Worm (Caenorhabditis elegans): ENCODE data around the gene sre-9.

The sre-9 gene

ce11 chrV:3903424-3903823, 8.7 kb downstream of the sre-9 start:
- TF ChIP-seq elt-2 (tag; optimal IDR thresholded peaks at IDR 0.05) (no peak), lin-39 (tag; optimal IDR thresholded peaks at IDR 0.05) (no peak), R02D3.7 (tag; optimal IDR thresholded peaks at IDR 0.05) (no peak), nfya-1 (tag; optimal IDR thresholded peaks at IDR 0.05; ENCODE audit: insufficient read depth) (no peak), fkh-10 (GFP tag; optimal IDR thresholded peaks at IDR 0.05) (no peak), nhr-77 (tag; optimal IDR thresholded peaks at IDR 0.05) (no peak)

ce11 chrV:3905841-3906240, 11.1 kb downstream of the sre-9 start, which contains the start of gene nhr-156:
Gene nhr-156, plus strand, starts transcription at chrV:3906106.
- TF ChIP-seq mml-1 (tag; optimal IDR thresholded peaks at IDR 0.05) (no peak), aly-2 (tag; optimal IDR thresholded peaks at IDR 0.05) (no peak), ceh-16 (tag; optimal IDR thresholded peaks at IDR 0.05) (no peak), mdl-1 (tag; optimal IDR thresholded peaks at IDR 0.05) (no peak), ztf-11 (tag; optimal IDR thresholded peaks at IDR 0.05) (no peak), ztf-4 (tag; optimal IDR thresholded peaks at IDR 0.05) (no peak), ceh-82 (tag; optimal IDR thresholded peaks at IDR 0.05) (no peak), hmg-11 (tag; optimal IDR thresholded peaks at IDR 0.05) (no peak), nhr-237 (tag; optimal IDR thresholded peaks at IDR 0.05) (no peak), unc-39 (tag; optimal IDR thresholded peaks at IDR 0.05) (no peak), ZK546.5 (tag; optimal IDR thresholded peaks at IDR 0.05) (no peak), fos-1 (tag; optimal IDR thresholded peaks at IDR 0.05) (no peak), jun-1 (tag; optimal IDR thresholded peaks at IDR 0.05) (no peak), ceh-9 (tag; optimal IDR thresholded peaks at IDR 0.05) (no peak)

ce11 chrV:3912472-3912871, 17.7 kb downstream of the sre-9 start, which contains the start of gene srx-68:
Gene srx-68, plus strand, starts transcription at chrV:3912772.
- TF ChIP-seq nhr-77 (tag; optimal IDR thresholded peaks at IDR 0.05): no peak
- no peak for TF ChIP-seq nhr-12 (tag; optimal IDR thresholded peaks at IDR 0.05)

ce11 chrV:3913131-3913530, 18.4 kb downstream of the sre-9 start:
- TF ChIP-seq nhr-12 (tag; optimal IDR thresholded peaks at IDR 0.05): no peak
- TF ChIP-seq ceh-16 (tag; optimal IDR thresholded peaks at IDR 0.05): no peak
- no peak for TF ChIP-seq ceh-82 (tag; optimal IDR thresholded peaks at IDR 0.05)
- no peak for TF ChIP-seq ztf-4 (tag; optimal IDR thresholded peaks at IDR 0.05)
- TF ChIP-seq daf-12 (tag; optimal IDR thresholded peaks at IDR 0.05): no peak
- no peak for TF ChIP-seq mml-1 (tag; optimal IDR thresholded peaks at IDR 0.05)
- no peak for TF ChIP-seq lin-39 (tag; optimal IDR thresholded peaks at IDR 0.05)
- TF ChIP-seq mdl-1 (tag; optimal IDR thresholded peaks at IDR 0.05): no peak
- no peak for TF ChIP-seq lsy-12 (tag; optimal IDR thresholded peaks at IDR 0.05)
- no peak for TF ChIP-seq hmg-11 (tag; optimal IDR thresholded peaks at IDR 0.05)
- no peak for TF ChIP-seq nhr-237 (tag; optimal IDR thresholded peaks at IDR 0.05)
- no peak for TF ChIP-seq nhr-25 (tag; optimal IDR thresholded peaks at IDR 0.05)
- no peak for TF ChIP-seq eor-1 (tag; optimal IDR thresholded peaks at IDR 0.05)

- TF ChIP-seq eor-1 (tag; optimal IDR thresholded peaks at IDR 0.05) (no peak), ama-1 (optimal IDR thresholded peaks at IDR 0.05) (no peak), ceh-28 (tag; optimal IDR thresholded peaks at IDR 0.05) (no peak), pha-4 (tag; optimal IDR thresholded peaks at IDR 0.05) (no peak), nhr-12 (tag; optimal IDR thresholded peaks at IDR 0.05) (no peak), nhr-11 (tag; optimal IDR thresholded peaks at IDR 0.05) (no peak), nhr-237 (tag; optimal IDR thresholded peaks at IDR 0.05) (no peak), fkh-10 (GFP tag; optimal IDR thresholded peaks at IDR 0.05) (no peak)
Measured at ce11 chrV:3916480-3916879, 21.7 kb downstream of the sre-9 start, which contains the start of gene srx-67. Gene srx-67, plus strand, starts transcription at chrV:3916780.

ce11 chrV:3919289-3919688, 24.5 kb downstream of the sre-9 start, which contains the start of gene srx-66:
Gene srx-66, plus strand, starts transcription at chrV:3919589.
- TF ChIP-seq nhr-43 (tag; optimal IDR thresholded peaks at IDR 0.05; ENCODE audit: poor library complexity, severe bottlenecking): no peak
- TF ChIP-seq egl-27 (tag; optimal IDR thresholded peaks at IDR 0.05): no peak
- no peak for TF ChIP-seq sea-2 (GFP tag; optimal IDR thresholded peaks at IDR 0.05)
- TF ChIP-seq fos-1 (tag; optimal IDR thresholded peaks at IDR 0.05): no peak
- TF ChIP-seq zag-1 (tag; optimal IDR thresholded peaks at IDR 0.05): no peak
- TF ChIP-seq nhr-76 (tag; optimal IDR thresholded peaks at IDR 0.05): no peak
- TF ChIP-seq lsy-12 (tag; optimal IDR thresholded peaks at IDR 0.05): no peak
- TF ChIP-seq nhr-67 (tag; optimal IDR thresholded peaks at IDR 0.05): no peak
- no peak for TF ChIP-seq lin-39 (tag; optimal IDR thresholded peaks at IDR 0.05)
- no peak for TF ChIP-seq tbx-2 (tag; optimal IDR thresholded peaks at IDR 0.05)
- no peak for TF ChIP-seq nhr-23 (tag; optimal IDR thresholded peaks at IDR 0.05)
- no peak for TF ChIP-seq fkh-2 (tag; optimal IDR thresholded peaks at IDR 0.05)
- no peak for TF ChIP-seq unc-39 (tag; optimal IDR thresholded peaks at IDR 0.05)
- TF ChIP-seq daf-12 (tag; optimal IDR thresholded peaks at IDR 0.05): no peak
- TF ChIP-seq jun-1 (tag; optimal IDR thresholded peaks at IDR 0.05): no peak
- TF ChIP-seq ztf-4 (tag; optimal IDR thresholded peaks at IDR 0.05): no peak
- TF ChIP-seq snpc-4 (tag; optimal IDR thresholded peaks at IDR 0.05): no peak
- no peak for TF ChIP-seq eor-1 (tag; optimal IDR thresholded peaks at IDR 0.05)

All from whole organism, L3 larva.